Fruit fly (Drosophila melanogaster) whole organism, embryonic: Measurements from ENCODE around the gene Gr2a.

Experiments
- BtbVII ChIP-seq: fragments of 200-800 bp; sonication (Bioruptor generic); optimal IDR thresholded peaks from 3 replicates; lab custom pipeline; 2017; ENCODE audit warnings: missing biosample characterization, mild to moderate bottlenecking, missing genetic modification characterization
- CG10147 ChIP-seq: fragments of 200-800 bp; sonication (Bioruptor generic); optimal IDR thresholded peaks from 2 replicates; lab custom pipeline; 2019; ENCODE audit warnings: missing biosample characterization, mild to moderate bottlenecking, missing genetic modification characterization, moderate library complexity
- CG10209 ChIP-seq: fragments of 200-800 bp; sonication (Bioruptor generic); optimal IDR thresholded peaks from 3 replicates; lab custom pipeline; 2017; ENCODE audit warnings: missing biosample characterization, mild to moderate bottlenecking, missing genetic modification characterization, missing genetic modification reagents
- CG12659 ChIP-seq: fragments of 200-800 bp; sonication (Bioruptor generic); optimal IDR thresholded peaks from 3 replicates; lab custom pipeline; 2017; ENCODE audit warnings: mild to moderate bottlenecking, missing biosample characterization, missing genetic modification reagents, missing genetic modification characterization
- CG14441 ChIP-seq: fragments of 200-800 bp; sonication (Bioruptor generic); IDR thresholded peaks from 2 replicates; pipeline ENCODE4 v1.3.6; 2022; ENCODE audit warnings: missing biosample characterization, missing genetic modification characterization
- CG17361 ChIP-seq: fragments of 200-800 bp; sonication (Bioruptor generic); IDR thresholded peaks from 3 replicates; pipeline ENCODE4 v1.3.6; 2022; ENCODE audit warnings: missing biosample characterization, missing genetic modification characterization
- CG2116 ChIP-seq: fragments of 200-800 bp; sonication (Bioruptor generic); optimal IDR thresholded peaks from 3 replicates; lab custom pipeline; 2018; ENCODE audit warnings: missing biosample characterization, mild to moderate bottlenecking, missing genetic modification characterization
- CG2120 ChIP-seq: fragments of 200-800 bp; sonication (Bioruptor generic); optimal IDR thresholded peaks from 3 replicates; lab custom pipeline; 2016; ENCODE audit warnings: missing biosample characterization, missing genetic modification characterization
- CG30403 ChIP-seq: fragments of 200-800 bp; sonication (Bioruptor generic); optimal IDR thresholded peaks from 3 replicates; lab custom pipeline; 2016; ENCODE audit warnings: missing biosample characterization, missing genetic modification characterization
- CG9797 ChIP-seq: fragments of 200-800 bp; sonication (Bioruptor generic); optimal IDR thresholded peaks from 3 replicates; lab custom pipeline; 2018; ENCODE audit warnings: missing biosample characterization, mild to moderate bottlenecking, missing genetic modification characterization
- CG9817 ChIP-seq: fragments of 200-800 bp; sonication (Bioruptor generic); optimal IDR thresholded peaks from 2 replicates; lab custom pipeline; 2018; ENCODE audit warnings: missing biosample characterization, mild to moderate bottlenecking, missing genetic modification characterization, moderate library complexity
- CHES-1-like ChIP-seq: fragments of 200-800 bp; sonication (Bioruptor generic); optimal IDR thresholded peaks from 2 replicates; lab custom pipeline; 2016; ENCODE audit warnings: missing biosample characterization, missing genetic modification characterization
- Dip2 ChIP-seq: fragments of 200-800 bp; sonication (Bioruptor generic); IDR thresholded peaks from 2 replicates; pipeline ENCODE4 v1.3.6; 2022; ENCODE audit warnings: missing biosample characterization, missing genetic modification characterization
- Drgx ChIP-seq: fragments of 200-800 bp; sonication (Bioruptor generic); IDR thresholded peaks from 2 replicates; pipeline ENCODE4 v1.3.6; 2022; ENCODE audit warnings: missing biosample characterization, missing genetic modification characterization
- Elba2 ChIP-seq: fragments of 200-800 bp; sonication (Bioruptor generic); optimal IDR thresholded peaks from 3 replicates; lab custom pipeline; 2016; ENCODE audit warnings: missing biosample characterization, missing genetic modification characterization
- Gsc ChIP-seq: fragments of 200-800 bp; sonication (Bioruptor generic); IDR thresholded peaks from 2 replicates; pipeline ENCODE4 v1.3.6; 2022; ENCODE audit warnings: missing biosample characterization, missing genetic modification characterization
- Gug ChIP-seq: fragments of 200-800 bp; sonication (Bioruptor generic); IDR thresholded peaks from 4 replicates; pipeline ENCODE4 v1.3.6; 2022; ENCODE audit warnings: missing biosample characterization, missing genetic modification characterization
- HmgZ ChIP-seq: fragments of 200-800 bp; sonication (Bioruptor generic); optimal IDR thresholded peaks from 2 replicates; lab custom pipeline; 2018; ENCODE audit warnings: missing biosample characterization, mild to moderate bottlenecking, missing genetic modification characterization
- MBD-R2 ChIP-seq: fragments of 200-800 bp; sonication (Bioruptor generic); IDR thresholded peaks from 2 replicates; pipeline ENCODE4 v1.3.6; 2022; ENCODE audit warnings: missing biosample characterization, missing genetic modification characterization
- MESR4 ChIP-seq: fragments of 200-800 bp; sonication (Bioruptor generic); optimal IDR thresholded peaks from 2 replicates; lab custom pipeline; 2018; ENCODE audit warnings: missing biosample characterization, mild to moderate bottlenecking, missing genetic modification characterization, moderate library complexity
- Med ChIP-seq: fragments of 200-800 bp; sonication (Bioruptor generic); peaks from one replicate; lab custom pipeline; 2016; ENCODE audit warnings: missing biosample characterization, missing genetic modification characterization, mild to moderate bottlenecking, inconsistent platforms, moderate library complexity
- Meics ChIP-seq: fragments of 200-800 bp; sonication (Bioruptor generic); optimal IDR thresholded peaks from 2 replicates; lab custom pipeline; 2017; ENCODE audit warnings: missing biosample characterization, mild to moderate bottlenecking, missing genetic modification characterization
- Myb ChIP-seq: fragments of 200-800 bp; sonication (Bioruptor generic); optimal IDR thresholded peaks from 2 replicates; lab custom pipeline; 2016; ENCODE audit warnings: missing biosample characterization, missing genetic modification characterization
- NC2β ChIP-seq: fragments of 200-800 bp; sonication (Bioruptor generic); optimal IDR thresholded peaks from 2 replicates; lab custom pipeline; 2016; ENCODE audit warnings: missing biosample characterization, missing genetic modification characterization
- Oaz ChIP-seq: fragments of 200-800 bp; sonication (Bioruptor generic); IDR thresholded peaks from 2 replicates; pipeline ENCODE4 v1.3.6; 2022; ENCODE audit warnings: missing biosample characterization, missing genetic modification characterization
- Pdp1 ChIP-seq, 2 experiments: fragments of 200-800 bp; sonication (Bioruptor generic); optimal IDR thresholded peaks; 3 replicates each; lab custom pipeline; 2016; ENCODE audit warnings: missing biosample characterization in 2 of 2, missing genetic modification characterization in 2 of 2, mild to moderate bottlenecking in 1 of 2, moderate library complexity in 1 of 2
- Tbp ChIP-seq: fragments of >200 bp; optimal IDR thresholded peaks from 2 replicates; lab custom pipeline; 2018; ENCODE audit warnings: missing biosample characterization, missing genetic modification characterization
- Trl ChIP-seq, 3 experiments: fragments of >200 bp in 2 of 3; fragments of 200-800 bp in 1 of 3; sonication (Bioruptor generic) in 1 of 3; optimal IDR thresholded peaks; 2 replicates in 1 of 3; 3 replicates in 2 of 3; lab custom pipeline; 2016 to 2017; ENCODE audit warnings: missing biosample characterization in 1 of 3, missing genetic modification characterization in 1 of 3
- Xrp1 ChIP-seq: fragments of 200-800 bp; sonication (Bioruptor generic); IDR thresholded peaks from 2 replicates; pipeline ENCODE4 v1.3.6; 2022; ENCODE audit warnings: missing biosample characterization, missing genetic modification characterization
- ap ChIP-seq: fragments of 200-800 bp; sonication (Bioruptor generic); IDR thresholded peaks from 2 replicates; pipeline ENCODE4 v1.3.6; 2022; ENCODE audit warnings: missing biosample characterization, missing genetic modification characterization
- ci ChIP-seq: fragments of 200-800 bp; sonication (Bioruptor generic); IDR thresholded peaks from 3 replicates; pipeline ENCODE4 v1.3.6; 2022; ENCODE audit warnings: missing biosample characterization, missing genetic modification characterization
- crp ChIP-seq, 2 experiments: fragments of 200-800 bp; sonication (Bioruptor generic); optimal IDR thresholded peaks; 2 replicates in 1 of 2; 3 replicates in 1 of 2; lab custom pipeline; 2017; ENCODE audit warnings: missing biosample characterization in 2 of 2, missing genetic modification characterization in 2 of 2, mild to moderate bottlenecking in 1 of 2, moderate library complexity in 1 of 2
- danr ChIP-seq: fragments of 200-800 bp; sonication (Bioruptor generic); IDR thresholded peaks from 2 replicates; pipeline ENCODE4 v1.3.6; 2022; ENCODE audit warnings: missing biosample characterization, missing genetic modification characterization
- ftz-f1 ChIP-seq: fragments of 200-800 bp; sonication (Bioruptor generic); optimal IDR thresholded peaks from 2 replicates; lab custom pipeline; 2016; ENCODE audit warnings: missing biosample characterization, missing genetic modification characterization
- gfzf ChIP-seq: fragments of 200-800 bp; sonication (Bioruptor generic); optimal IDR thresholded peaks from 2 replicates; lab custom pipeline; 2016; ENCODE audit warnings: missing biosample characterization, mild to moderate bottlenecking, missing genetic modification characterization, moderate library complexity
- lbe ChIP-seq: fragments of 200-800 bp; sonication (Bioruptor generic); optimal IDR thresholded peaks from 2 replicates; lab custom pipeline; 2016; ENCODE audit warnings: missing biosample characterization, mild to moderate bottlenecking, missing genetic modification characterization
- phol ChIP-seq: fragments of 200-800 bp; sonication (Bioruptor generic); optimal IDR thresholded peaks from 3 replicates; lab custom pipeline; 2018; ENCODE audit warnings: missing biosample characterization, mild to moderate bottlenecking, missing genetic modification characterization, moderate library complexity
- pita ChIP-seq: fragments of 200-800 bp; sonication (Bioruptor generic); optimal IDR thresholded peaks from 2 replicates; lab custom pipeline; 2017; ENCODE audit warnings: missing biosample characterization, mild to moderate bottlenecking, missing genetic modification characterization
- prd ChIP-seq, 3 experiments: fragments of >200 bp in 2 of 3; fragments of 200-800 bp in 1 of 3; sonication (Bioruptor generic) in 1 of 3; optimal IDR thresholded peaks in 2 of 3; IDR thresholded peaks in 1 of 3; 2 replicates in 2 of 3; 3 replicates in 1 of 3; pipeline versions ENCODE4 v1.3.6 to Lab custom; 2017 to 2022; ENCODE audit warnings: missing biosample characterization in 1 of 3, missing genetic modification characterization in 1 of 3
- pzg ChIP-seq: fragments of 200-800 bp; sonication (Bioruptor generic); optimal IDR thresholded peaks from 3 replicates; lab custom pipeline; 2018; ENCODE audit warnings: missing biosample characterization, mild to moderate bottlenecking, missing genetic modification characterization, moderate library complexity
- row ChIP-seq: fragments of 200-800 bp; sonication (Bioruptor generic); IDR thresholded peaks from 3 replicates; pipeline ENCODE4 v1.3.6; 2022; ENCODE audit warnings: missing biosample characterization, missing genetic modification characterization
- sens ChIP-seq: fragments of 200-800 bp; sonication (Bioruptor generic); peaks from one replicate; lab custom pipeline; 2016; ENCODE audit warnings: missing biosample characterization, missing genetic modification characterization
- slbo ChIP-seq: fragments of 200-800 bp; sonication (Bioruptor generic); IDR thresholded peaks from 2 replicates; pipeline ENCODE4 v1.3.6; 2022; ENCODE audit warnings: missing biosample characterization, missing genetic modification characterization
- sr ChIP-seq: fragments of 200-800 bp; sonication (Bioruptor generic); IDR thresholded peaks from 3 replicates; pipeline ENCODE4 v1.3.6; 2022; ENCODE audit warnings: missing biosample characterization, missing genetic modification characterization
- tgo ChIP-seq: fragments of 200-800 bp; sonication (Bioruptor generic); IDR thresholded peaks from 3 replicates; pipeline ENCODE4 v1.3.6; 2022; ENCODE audit warnings: missing biosample characterization, missing genetic modification characterization
- trem ChIP-seq: fragments of 200-800 bp; optimal IDR thresholded peaks from 3 replicates; lab custom pipeline; 2019; ENCODE audit warnings: missing biosample characterization, mild to moderate bottlenecking, missing genetic modification characterization, moderate library complexity
- tup ChIP-seq: fragments of 200-800 bp; sonication (Bioruptor generic); optimal IDR thresholded peaks from 2 replicates; lab custom pipeline; 2016; ENCODE audit warnings: missing biosample characterization, mild to moderate bottlenecking, missing genetic modification characterization, moderate library complexity
- vfl ChIP-seq: fragments of 200-800 bp; sonication (Bioruptor generic); optimal IDR thresholded peaks from 2 replicates; lab custom pipeline; 2016; ENCODE audit warnings: missing biosample characterization, missing genetic modification characterization

Gr2a gene

dm6 chrX:1465707-1466504 lies 13.7 kb downstream of the Gr2a start, which contains the start of the genes O-fut2 and CG14777:
TSS of gene O-fut2 (minus strand) at chrX:1465996.
TSS of gene CG14777 (plus strand) at chrX:1466134.
- TF ChIP-seq CG9797 (GFP tag; lab: Kevin White, UChicago), result peak; percentile 7
- TF ChIP-seq CG17361 (GFP tag; lab: Robert Waterston, UW), result 0 out of 3 replicates have a peak, but pooled peaks have one; percentile 9
- TF ChIP-seq Oaz, result 0 out of 2 replicates have a peak, but pooled peaks have one; percentile 15
- no peak for TF ChIP-seq tup (GFP tag; lab: Kevin White, UChicago)
- TF ChIP-seq phol (tag; lab: Kevin White, UChicago), result no peak
- no peak for TF ChIP-seq NC2β
- no peak for TF ChIP-seq ap (GFP tag; lab: Robert Waterston, UW)
- TF ChIP-seq MESR4 (GFP tag; lab: Kevin White, UChicago), result peak; percentile 60
- TF ChIP-seq Tbp, result no peak
- peak; percentile 42; the same call in 2 of the 3 replicates for TF ChIP-seq row (GFP tag; lab: Robert Waterston, UW)
- TF ChIP-seq vfl (GFP tag; lab: Kevin White, UChicago), result no peak
- TF ChIP-seq CG12659, result peak; percentile 8
- no peak for TF ChIP-seq ftz-f1
- TF ChIP-seq tgo (GFP tag; lab: Robert Waterston, UW), result 0 out of 3 replicates have a peak, but pooled peaks have one; percentile 16
- no peak for TF ChIP-seq Gsc (GFP tag; lab: Robert Waterston, UW)
- TF ChIP-seq Meics (GFP tag; lab: Kevin White, UChicago), result no peak
- TF ChIP-seq CG2120 (GFP tag; lab: Kevin White, UChicago), result peak; percentile 13
- no peak for TF ChIP-seq HmgZ (tag; lab: Kevin White, UChicago)
- TF ChIP-seq crp (GFP tag; optimal IDR thresholded peaks at IDR 0.05; lab: Kevin White, UChicago), result peak in 1 of 2 experiments; percentile 67
- TF ChIP-seq prd (optimal IDR thresholded peaks at IDR 0.05; lab: Kevin White, UChicago), result no peak
- peak; percentile 21; the same call in 1 of the 3 replicates for TF ChIP-seq prd (GFP tag; IDR thresholded peaks at IDR 0.05; lab: Robert Waterston, UW)
- peak in 1 of 2 experiments; percentile 5 for TF ChIP-seq Pdp1 (GFP tag; optimal IDR thresholded peaks at IDR 0.05; lab: Kevin White, UChicago)
- 0 out of 3 replicates have a peak, but pooled peaks have one; percentile 11 for TF ChIP-seq ci (GFP tag; lab: Robert Waterston, UW)
- no peak for TF ChIP-seq CG9817
- TF ChIP-seq Myb (GFP tag; lab: Kevin White, UChicago), result no peak
- no peak for TF ChIP-seq Dip2
- TF ChIP-seq sr, result 0 out of 3 replicates have a peak, but pooled peaks have one; percentile 7
- TF ChIP-seq pzg (GFP tag; lab: Kevin White, UChicago), result peak; percentile 12
- peak; percentile 64 for TF ChIP-seq Med (GFP tag; lab: Kevin White, UChicago)
- peak; percentile 17 for TF ChIP-seq CHES-1-like (GFP tag; lab: Kevin White, UChicago)
- TF ChIP-seq BtbVII (GFP tag; lab: Kevin White, UChicago), result no peak
- TF ChIP-seq Gug (GFP tag; lab: Robert Waterston, UW), result peak; percentile 10; the same call in 1 of the 4 replicates
- TF ChIP-seq CG10209 (GFP tag; lab: Kevin White, UChicago), result no peak
- 0 out of 2 replicates have a peak, but pooled peaks have one; percentile 32 for TF ChIP-seq CG14441 (GFP tag; lab: Robert Waterston, UW)
- no peak for TF ChIP-seq CG10147 (GFP tag; lab: Kevin White, UChicago)
- peak; percentile 15 for TF ChIP-seq CG2116 (GFP tag; lab: Kevin White, UChicago)
- peak; percentile 17 for TF ChIP-seq trem
- peak; percentile 51; the same call in 1 of the 2 replicates for TF ChIP-seq slbo (GFP tag; lab: Robert Waterston, UW)
- no peak for TF ChIP-seq Elba2 (GFP tag; lab: Kevin White, UChicago)
- peak; percentile 24 for TF ChIP-seq lbe (GFP tag; lab: Kevin White, UChicago)
- TF ChIP-seq Trl (optimal IDR thresholded peaks at IDR 0.05; lab: Kevin White, UChicago), result no peak
- TF ChIP-seq Trl (GFP tag; optimal IDR thresholded peaks at IDR 0.05; lab: Kevin White, UChicago), result no peak
- peak; percentile 37; the same call in 1 of the 2 replicates for TF ChIP-seq Xrp1 (GFP tag; lab: Robert Waterston, UW)
- TF ChIP-seq gfzf (GFP tag; lab: Kevin White, UChicago), result peak; percentile 66
- TF ChIP-seq danr (GFP tag; lab: Robert Waterston, UW), result no peak
- TF ChIP-seq sens, result peak; percentile 63
- peak; percentile 9 for TF ChIP-seq CG30403 (GFP tag; lab: Kevin White, UChicago)
- peak; percentile 63 for TF ChIP-seq MBD-R2
- TF ChIP-seq pita (GFP tag; lab: Kevin White, UChicago), result no peak
- TF ChIP-seq Drgx, result peak; percentile 54; the same call in 1 of the 2 replicates
